Worm (Caenorhabditis elegans): ENCODE results near the gene tig-3.

tig-3 gene

ce11 chrII:15251593-15251992, at the start of gene tig-3:
TSS of gene tig-3 (minus strand) at chrII:15251792.
- TF ChIP-seq ceh-36 (tag; optimal IDR thresholded peaks at IDR 0.05) (no peak), ceh-13 (GFP tag; optimal IDR thresholded peaks at IDR 0.05) (no peak), tbx-11 (GFP tag; IDR thresholded peaks at IDR 0.05) (no peak), hnd-1 (tag; optimal IDR thresholded peaks at IDR 0.05) (no peak), tra-4 (tag; optimal IDR thresholded peaks at IDR 0.05) (no peak), F13C5.2 (tag; optimal IDR thresholded peaks at IDR 0.05) (no peak), aly-1 (tag; optimal IDR thresholded peaks at IDR 0.05) (no peak), hmg-4 (GFP tag; optimal IDR thresholded peaks at IDR 0.05) (no peak), tbx-37 (GFP tag; conservative IDR thresholded peaks at IDR 0.05) (no peak), flt-1 (GFP tag; IDR thresholded peaks at IDR 0.05) (no peak), pes-1 (GFP tag; IDR thresholded peaks at IDR 0.05) (no peak)

- no peak for TF ChIP-seq aly-1 (tag; optimal IDR thresholded peaks at IDR 0.05)
- TF ChIP-seq hmg-4 (GFP tag; optimal IDR thresholded peaks at IDR 0.05), result no peak
- no peak for TF ChIP-seq F13C5.2 (tag; optimal IDR thresholded peaks at IDR 0.05)
- TF ChIP-seq B0310.2 (tag; optimal IDR thresholded peaks at IDR 0.05), result no peak
- TF ChIP-seq ets-7 (tag; optimal IDR thresholded peaks at IDR 0.05), result no peak
- no peak for TF ChIP-seq tbx-11 (GFP tag; IDR thresholded peaks at IDR 0.05)
- TF ChIP-seq tra-4 (tag; optimal IDR thresholded peaks at IDR 0.05), result no peak
- TF ChIP-seq sea-1 (GFP tag; conservative IDR thresholded peaks at IDR 0.05), result no peak
- no peak for TF ChIP-seq ama-1 (optimal IDR thresholded peaks at IDR 0.05)
- TF ChIP-seq ceh-13 (GFP tag; optimal IDR thresholded peaks at IDR 0.05), result no peak
- no peak for TF ChIP-seq pes-1 (GFP tag; IDR thresholded peaks at IDR 0.05)
- TF ChIP-seq flt-1 (GFP tag; IDR thresholded peaks at IDR 0.05), result no peak
- TF ChIP-seq tbx-37 (GFP tag; conservative IDR thresholded peaks at IDR 0.05), result no peak
- TF ChIP-seq hnd-1 (tag; optimal IDR thresholded peaks at IDR 0.05), result no peak
- no peak for TF ChIP-seq scrt-1 (GFP tag; IDR thresholded peaks at IDR 0.05)
- no peak for TF ChIP-seq hmbx-1 (tag; optimal IDR thresholded peaks at IDR 0.05)
Observed at ce11 chrII:15272962-15273361, 21.4 kb upstream of the tig-3 start.

- TF ChIP-seq flt-1 (GFP tag; IDR thresholded peaks at IDR 0.05) (no peak), hmg-4 (GFP tag; optimal IDR thresholded peaks at IDR 0.05) (no peak), tra-4 (tag; optimal IDR thresholded peaks at IDR 0.05) (no peak), scrt-1 (GFP tag; IDR thresholded peaks at IDR 0.05) (no peak), ama-1 (optimal IDR thresholded peaks at IDR 0.05) (no peak), hmbx-1 (tag; optimal IDR thresholded peaks at IDR 0.05) (no peak), sea-1 (GFP tag; conservative IDR thresholded peaks at IDR 0.05) (no peak), F13C5.2 (tag; optimal IDR thresholded peaks at IDR 0.05) (no peak), pes-1 (GFP tag; IDR thresholded peaks at IDR 0.05) (no peak)
Observed at ce11 chrII:15268195-15268594, 16.6 kb upstream of the tig-3 start, which contains the start of gene rga-9. TSS of gene rga-9 (plus strand) at chrII:15268210.

ce11 chrII:15266487-15266886, 14.9 kb upstream of the tig-3 start:
- TF ChIP-seq scrt-1 (GFP tag; IDR thresholded peaks at IDR 0.05), result no peak
- no peak for TF ChIP-seq tbx-37 (GFP tag; conservative IDR thresholded peaks at IDR 0.05)
- no peak for TF ChIP-seq hmg-4 (GFP tag; optimal IDR thresholded peaks at IDR 0.05)
- no peak for TF ChIP-seq tra-4 (tag; optimal IDR thresholded peaks at IDR 0.05)
- no peak for TF ChIP-seq B0310.2 (tag; optimal IDR thresholded peaks at IDR 0.05)
- TF ChIP-seq ceh-36 (tag; optimal IDR thresholded peaks at IDR 0.05), result no peak
- no peak for TF ChIP-seq flt-1 (GFP tag; IDR thresholded peaks at IDR 0.05)
- TF ChIP-seq hmbx-1 (tag; optimal IDR thresholded peaks at IDR 0.05), result no peak
- TF ChIP-seq ets-7 (tag; optimal IDR thresholded peaks at IDR 0.05), result no peak
- no peak for TF ChIP-seq F13C5.2 (tag; optimal IDR thresholded peaks at IDR 0.05)
- no peak for TF ChIP-seq sea-1 (GFP tag; conservative IDR thresholded peaks at IDR 0.05)
- no peak for TF ChIP-seq pes-1 (GFP tag; IDR thresholded peaks at IDR 0.05)
- no peak for TF ChIP-seq tbx-11 (GFP tag; IDR thresholded peaks at IDR 0.05)
- TF ChIP-seq ama-1 (optimal IDR thresholded peaks at IDR 0.05), result no peak

ce11 chrII:15265951-15266350, 14.4 kb upstream of the tig-3 start:
- TF ChIP-seq hmg-4 (GFP tag; optimal IDR thresholded peaks at IDR 0.05), result no peak

ce11 chrII:15265469-15265868, 13.9 kb upstream of the tig-3 start:
- TF ChIP-seq flt-1 (GFP tag; IDR thresholded peaks at IDR 0.05) (no peak), B0310.2 (tag; optimal IDR thresholded peaks at IDR 0.05) (no peak), sea-1 (GFP tag; conservative IDR thresholded peaks at IDR 0.05) (no peak), hmg-4 (GFP tag; optimal IDR thresholded peaks at IDR 0.05) (no peak), scrt-1 (GFP tag; IDR thresholded peaks at IDR 0.05) (no peak), ets-7 (tag; optimal IDR thresholded peaks at IDR 0.05) (no peak), ceh-13 (GFP tag; optimal IDR thresholded peaks at IDR 0.05) (no peak), aly-1 (tag; optimal IDR thresholded peaks at IDR 0.05) (no peak), F13C5.2 (tag; optimal IDR thresholded peaks at IDR 0.05) (no peak), tbx-37 (GFP tag; conservative IDR thresholded peaks at IDR 0.05) (no peak), hmbx-1 (tag; optimal IDR thresholded peaks at IDR 0.05) (no peak), ama-1 (optimal IDR thresholded peaks at IDR 0.05) (no peak), ceh-36 (tag; optimal IDR thresholded peaks at IDR 0.05) (no peak), hnd-1 (tag; optimal IDR thresholded peaks at IDR 0.05) (no peak), tbx-11 (GFP tag; IDR thresholded peaks at IDR 0.05) (no peak), tra-4 (tag; optimal IDR thresholded peaks at IDR 0.05) (no peak), pes-1 (GFP tag; IDR thresholded peaks at IDR 0.05) (no peak)

ce11 chrII:15264593-15264992, 13.0 kb upstream of the tig-3 start:
- TF ChIP-seq hmg-4 (GFP tag; optimal IDR thresholded peaks at IDR 0.05), result peak; percentile 44
- no peak for TF ChIP-seq tbx-37 (GFP tag; conservative IDR thresholded peaks at IDR 0.05)

- TF ChIP-seq ceh-13 (GFP tag; optimal IDR thresholded peaks at IDR 0.05), result no peak
- no peak for TF ChIP-seq ets-7 (tag; optimal IDR thresholded peaks at IDR 0.05)
- TF ChIP-seq tbx-37 (GFP tag; conservative IDR thresholded peaks at IDR 0.05), result no peak
- no peak for TF ChIP-seq flt-1 (GFP tag; IDR thresholded peaks at IDR 0.05)
- no peak for TF ChIP-seq hmbx-1 (tag; optimal IDR thresholded peaks at IDR 0.05)
- no peak for TF ChIP-seq B0310.2 (tag; optimal IDR thresholded peaks at IDR 0.05)
- TF ChIP-seq ama-1 (optimal IDR thresholded peaks at IDR 0.05), result no peak
- 0 out of 2 replicates have a peak, but pooled peaks have one; percentile 42 for TF ChIP-seq sea-1 (GFP tag; conservative IDR thresholded peaks at IDR 0.05)
- TF ChIP-seq ceh-36 (tag; optimal IDR thresholded peaks at IDR 0.05), result no peak
- TF ChIP-seq pes-1 (GFP tag; IDR thresholded peaks at IDR 0.05), result no peak
- TF ChIP-seq scrt-1 (GFP tag; IDR thresholded peaks at IDR 0.05), result no peak
- TF ChIP-seq tbx-11 (GFP tag; IDR thresholded peaks at IDR 0.05), result no peak
- no peak for TF ChIP-seq aly-1 (tag; optimal IDR thresholded peaks at IDR 0.05)
- peak; percentile 77 for TF ChIP-seq hmg-4 (GFP tag; optimal IDR thresholded peaks at IDR 0.05)
- peak; percentile 38 for TF ChIP-seq F13C5.2 (tag; optimal IDR thresholded peaks at IDR 0.05)
- TF ChIP-seq tra-4 (tag; optimal IDR thresholded peaks at IDR 0.05), result no peak
- no peak for TF ChIP-seq hnd-1 (tag; optimal IDR thresholded peaks at IDR 0.05)
Observed at ce11 chrII:15263054-15263755, 11.6 kb upstream of the tig-3 start.
